Worm (Caenorhabditis elegans): ENCODE data around the gene ZK550.2.

DNA sequence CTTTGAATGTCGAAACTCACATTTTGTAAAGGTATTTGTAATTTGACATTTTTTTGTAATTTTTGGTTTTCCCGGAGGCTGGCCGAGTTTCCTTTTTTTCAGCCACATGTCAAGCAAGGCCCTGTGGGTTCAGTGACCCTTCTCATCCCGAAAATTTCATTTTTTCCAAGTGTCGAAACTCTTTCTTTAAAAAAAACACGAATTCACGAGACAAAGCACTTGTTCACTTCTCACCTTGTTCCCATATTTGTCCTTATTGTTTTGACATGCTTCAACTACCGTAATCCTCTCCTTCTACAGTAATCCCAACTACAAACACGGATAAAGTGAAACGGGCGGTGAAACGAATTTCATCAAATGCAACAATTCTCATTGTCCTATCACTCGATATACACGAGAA lies 29.9 kb downstream of the ZK550.2 start, which contains the start of gene lhfp-4:
- no peak for TF ChIP-seq ref-1 (GFP tag; conservative IDR thresholded peaks at IDR 0.05)
- no peak for TF ChIP-seq klf-2 (GFP tag; conservative IDR thresholded peaks at IDR 0.05)
- no peak for TF ChIP-seq T22C8.4 (GFP tag; IDR thresholded peaks at IDR 0.05)
- no peak for TF ChIP-seq flt-1 (GFP tag; IDR thresholded peaks at IDR 0.05)
- no peak for TF ChIP-seq cog-1 (tag; optimal IDR thresholded peaks at IDR 0.05)
- no peak for TF ChIP-seq med-1 (GFP tag; optimal IDR thresholded peaks at IDR 0.05; ENCODE audit: insufficient read depth)
- TF ChIP-seq ztf-29 (GFP tag; IDR thresholded peaks at IDR 0.05), result no peak
- TF ChIP-seq tab-1 (GFP tag; IDR thresholded peaks at IDR 0.05), result no peak
